Fruit fly (Drosophila melanogaster): ENCODE measurements around the gene CG34043.

The CG34043 gene

DNA sequence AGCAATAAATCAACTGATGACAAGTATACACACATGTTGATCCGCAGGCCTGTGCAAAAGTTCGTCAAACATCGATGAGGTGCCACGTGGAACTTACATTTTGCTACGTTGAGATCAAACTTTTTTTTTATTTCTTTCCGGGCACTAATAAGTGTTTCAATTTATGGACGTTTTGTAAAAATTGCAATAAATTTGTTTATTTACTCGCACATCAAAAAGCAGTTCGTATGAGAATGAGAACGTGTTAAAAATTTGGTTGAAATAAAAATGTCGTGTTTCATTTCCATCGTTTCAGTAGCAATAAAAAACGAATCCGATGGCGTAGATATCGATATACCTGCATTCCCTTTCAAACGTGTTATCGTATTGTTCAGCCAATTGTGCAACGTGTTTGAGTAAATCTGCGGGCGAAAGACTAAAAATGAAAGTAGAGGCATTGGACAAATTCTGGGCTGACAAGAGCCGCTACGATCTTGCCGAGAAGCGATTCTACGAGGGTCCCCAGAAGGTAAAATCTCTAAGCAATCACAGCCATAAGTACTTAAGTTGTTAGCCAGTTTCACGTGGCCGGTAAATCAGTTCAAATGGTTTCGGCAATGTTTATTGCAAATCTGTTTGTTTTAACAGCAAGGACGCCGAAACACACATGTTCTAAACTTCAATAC is 48.4 kb downstream of the CG34043 start, which contains the start of gene eEF1delta (continued):
- peak; percentile 27 for TF ChIP-seq sd (tag; optimal IDR thresholded peaks at IDR 0.05)
- TF ChIP-seq Atf-2 (GFP tag; optimal IDR thresholded peaks at IDR 0.05), result no peak
- peak; percentile 55 for TF ChIP-seq CG11723 (GFP tag; optimal IDR thresholded peaks at IDR 0.05)
- TF ChIP-seq Drgx (GFP tag; IDR thresholded peaks at IDR 0.05), result no peak
- TF ChIP-seq tna (GFP tag; IDR thresholded peaks at IDR 0.05; ENCODE audit: partially characterized antibody), result no peak
- TF ChIP-seq CG10274 (GFP tag; optimal IDR thresholded peaks at IDR 0.05), result no peak
- peak; percentile 68 for TF ChIP-seq MESR4 (GFP tag; optimal IDR thresholded peaks at IDR 0.05)
- no peak for TF ChIP-seq pum (GFP tag; optimal IDR thresholded peaks at IDR 0.05)
- no peak for TF ChIP-seq CG6854 (GFP tag; optimal IDR thresholded peaks at IDR 0.05)
- no peak for TF ChIP-seq lmd (GFP tag; IDR thresholded peaks at IDR 0.05)
- TF ChIP-seq CG4282 (GFP tag; optimal IDR thresholded peaks at IDR 0.05), result no peak
- no peak for TF ChIP-seq gsb (GFP tag; IDR thresholded peaks at IDR 0.05)
- peak; percentile 68 for TF ChIP-seq row (GFP tag; IDR thresholded peaks at IDR 0.05)
- no peak for TF ChIP-seq Ets97D (GFP tag; optimal IDR thresholded peaks at IDR 0.05)
- TF ChIP-seq dati (GFP tag; IDR thresholded peaks at IDR 0.05), result no peak
- TF ChIP-seq lab (GFP tag; optimal IDR thresholded peaks at IDR 0.05), result no peak
- peak in 1 of 2 experiments; percentile 84 for TF ChIP-seq tll (GFP tag; optimal IDR thresholded peaks at IDR 0.05)
- TF ChIP-seq Vsx1 (GFP tag; optimal IDR thresholded peaks at IDR 0.05), result no peak
- TF ChIP-seq CG17612 (GFP tag; IDR thresholded peaks at IDR 0.05), result no peak
- TF ChIP-seq otp (GFP tag; IDR thresholded peaks at IDR 0.05), result no peak
- no peak for TF ChIP-seq Rx (GFP tag; IDR thresholded peaks at IDR 0.05)
- no peak for TF ChIP-seq CG13424 (tag; optimal IDR thresholded peaks at IDR 0.05)
- TF ChIP-seq inv (GFP tag; IDR thresholded peaks at IDR 0.05; ENCODE audit: partially characterized antibody), result no peak; the same call in 1 of the 2 replicates
- TF ChIP-seq HLH4C (GFP tag; IDR thresholded peaks at IDR 0.05; ENCODE audit: partially characterized antibody), result no peak
- no peak for TF ChIP-seq CG14441 (GFP tag; IDR thresholded peaks at IDR 0.05)
- TF ChIP-seq z (GFP tag; IDR thresholded peaks at IDR 0.05), result no peak
- TF ChIP-seq ind (GFP tag; optimal IDR thresholded peaks at IDR 0.05), result no peak
- peak; percentile 98 for TF ChIP-seq CG17802 (tag; optimal IDR thresholded peaks at IDR 0.05)
- no peak for TF ChIP-seq MTF-1 (GFP tag; optimal IDR thresholded peaks at IDR 0.05; ENCODE audit: borderline replicate concordance)
- TF ChIP-seq her (GFP tag; optimal IDR thresholded peaks at IDR 0.05), result no peak
- TF ChIP-seq CG4617 (GFP tag; optimal IDR thresholded peaks at IDR 0.05; ENCODE audit: borderline replicate concordance), result peak; percentile 54
- no peak for TF ChIP-seq B-H1 (GFP tag; IDR thresholded peaks at IDR 0.05)
- no peak for TF ChIP-seq Xbp1 (GFP tag; optimal IDR thresholded peaks at IDR 0.05)
- TF ChIP-seq Nf-YA (GFP tag; IDR thresholded peaks at IDR 0.05), result no peak
- TF ChIP-seq CG34376 (GFP tag; optimal IDR thresholded peaks at IDR 0.05), result no peak
- TF ChIP-seq grn (GFP tag; optimal IDR thresholded peaks at IDR 0.05), result no peak
- peak; percentile 93 for TF ChIP-seq CG1024 (GFP tag; IDR thresholded peaks at IDR 0.05)
- peak; percentile 21; the same call in 1 of the 2 replicates for TF ChIP-seq slbo (GFP tag; IDR thresholded peaks at IDR 0.05)
- TF ChIP-seq CG7963 (GFP tag; IDR thresholded peaks at IDR 0.05; ENCODE audit: partially characterized antibody), result no peak
- peak; percentile 37; the same call in 1 of the 3 replicates for TF ChIP-seq CG34422 (GFP tag; IDR thresholded peaks at IDR 0.05)
- TF ChIP-seq shn (GFP tag; optimal IDR thresholded peaks at IDR 0.05), result no peak
- no peak for TF ChIP-seq da (GFP tag; optimal IDR thresholded peaks at IDR 0.05)
- no peak for TF ChIP-seq CTCF (GFP tag; optimal IDR thresholded peaks at IDR 0.05)
- no peak for TF ChIP-seq CG43689 (GFP tag; IDR thresholded peaks at IDR 0.05)
- no peak for TF ChIP-seq CG17328 (GFP tag; IDR thresholded peaks at IDR 0.05)
- TF ChIP-seq CG7745 (tag; optimal IDR thresholded peaks at IDR 0.05), result no peak
- no peak for TF ChIP-seq CG2129 (GFP tag; IDR thresholded peaks at IDR 0.05; ENCODE audit: partially characterized antibody)
- TF ChIP-seq wor (GFP tag; IDR thresholded peaks at IDR 0.05), result no peak
- TF ChIP-seq Abd-B (GFP tag; optimal IDR thresholded peaks at IDR 0.05), result no peak
- no peak for TF ChIP-seq CG11504 (tag; optimal IDR thresholded peaks at IDR 0.05)
- TF ChIP-seq ssp (GFP tag; IDR thresholded peaks at IDR 0.05), result peak; percentile 93
